Worm (Caenorhabditis elegans): Measurements from ENCODE around the gene lipl-5.

DNA sequence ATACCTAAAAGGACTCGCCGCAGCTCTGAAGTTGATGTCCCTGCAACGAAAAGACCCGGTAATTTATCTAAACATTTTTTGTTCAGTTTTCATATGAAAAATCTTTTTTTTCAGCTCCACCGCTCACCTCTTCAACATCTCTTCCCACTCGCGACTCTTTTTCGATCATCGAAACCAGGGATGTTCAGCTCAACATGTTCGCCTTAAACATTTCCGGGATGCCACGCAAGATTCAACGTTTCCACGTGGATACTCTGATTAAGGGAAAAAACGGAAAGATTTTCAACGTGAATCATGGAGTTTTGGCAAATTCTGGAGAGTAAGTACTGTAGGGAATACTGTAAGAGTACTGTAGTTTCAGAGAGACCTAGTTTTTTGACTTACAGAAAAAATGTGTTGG lies 42.0 kb upstream of the lipl-5 start:
- TF ChIP-seq elt-3 (tag; optimal IDR thresholded peaks at IDR 0.05) (no peak), lin-39 (tag; optimal IDR thresholded peaks at IDR 0.05) (no peak), nhr-84 (tag; optimal IDR thresholded peaks at IDR 0.05) (no peak), nhr-12 (tag; optimal IDR thresholded peaks at IDR 0.05) (no peak), ets-5 (GFP tag; IDR thresholded peaks at IDR 0.05) (no peak), mdl-1 (tag; optimal IDR thresholded peaks at IDR 0.05) (no peak), unc-30 (tag; optimal IDR thresholded peaks at IDR 0.05) (no peak), ama-1 (optimal IDR thresholded peaks at IDR 0.05) (no peak), nhr-28 (tag; optimal IDR thresholded peaks at IDR 0.05) (no peak), alr-1 (tag; optimal IDR thresholded peaks at IDR 0.05; ENCODE audit: borderline replicate concordance) (no peak), lin-13 (GFP tag; optimal IDR thresholded peaks at IDR 0.05) (no peak)

Measured in whole organism, L1 larva.